Fruit fly (Drosophila melanogaster): ENCODE data around the gene CG15743.

CG15743 gene

DNA sequence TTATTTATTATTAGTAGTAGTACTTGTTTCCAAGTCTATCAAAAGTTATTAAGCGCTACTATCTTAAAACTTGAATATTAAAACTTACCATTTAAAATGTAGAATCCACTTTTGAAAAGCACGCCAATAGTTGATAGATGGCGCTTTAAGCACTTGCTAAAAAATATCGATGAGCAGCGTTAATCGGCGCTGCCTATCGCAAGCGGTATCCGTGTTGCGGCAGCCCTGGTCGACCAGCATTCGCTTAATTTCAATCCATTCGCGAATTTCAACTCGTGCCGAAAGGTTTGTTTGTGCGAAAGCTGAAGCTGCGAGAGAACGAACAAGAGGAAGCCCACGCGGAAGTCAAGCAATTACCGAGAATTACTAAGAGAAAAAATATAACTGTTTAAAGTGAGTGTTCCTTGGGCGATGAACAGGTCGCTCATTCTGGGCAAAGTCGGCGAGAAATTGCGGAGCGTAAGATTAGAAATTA lies 44.1 kb downstream of the CG15743 start, which contains the start of gene Prx2 (continued):
- TF ChIP-seq Hr51 (GFP tag; optimal IDR thresholded peaks at IDR 0.05) = no peak
- TF ChIP-seq mld (GFP tag; IDR thresholded peaks at IDR 0.05; ENCODE audit: partially characterized antibody) = peak; percentile 64; the same call in 2 of the 3 replicates
- TF ChIP-seq CG10209 (GFP tag; optimal IDR thresholded peaks at IDR 0.05) = no peak
- TF ChIP-seq CG17612 (GFP tag; IDR thresholded peaks at IDR 0.05) = no peak
- TF ChIP-seq Bdp1 (GFP tag; optimal IDR thresholded peaks at IDR 0.05) = no peak
- 0 out of 2 replicates have a peak, but pooled peaks have one; percentile 6 for TF ChIP-seq al (GFP tag; IDR thresholded peaks at IDR 0.05)
- peak; percentile 57 for TF ChIP-seq Ptx1 (GFP tag; IDR thresholded peaks at IDR 0.05)
- no peak for TF ChIP-seq HLH3B (GFP tag; IDR thresholded peaks at IDR 0.05)
- TF ChIP-seq lab (GFP tag; optimal IDR thresholded peaks at IDR 0.05) = peak; percentile 38
- no peak for TF ChIP-seq CG3281 (GFP tag; optimal IDR thresholded peaks at IDR 0.05)
- TF ChIP-seq CG7963 (GFP tag; IDR thresholded peaks at IDR 0.05; ENCODE audit: partially characterized antibody) = peak; percentile 68; the same call in 1 of the 3 replicates
- peak; percentile 55 for TF ChIP-seq Meics (GFP tag; optimal IDR thresholded peaks at IDR 0.05)
- peak; percentile 58; the same call in 1 of the 2 replicates for TF ChIP-seq sna (GFP tag; IDR thresholded peaks at IDR 0.05; ENCODE audit: partially characterized antibody)
- TF ChIP-seq pb (GFP tag; optimal IDR thresholded peaks at IDR 0.05) = no peak
- TF ChIP-seq CG9215 (GFP tag; IDR thresholded peaks at IDR 0.05) = 0 out of 2 replicates have a peak, but pooled peaks have one; percentile 7
- TF ChIP-seq hth (optimal IDR thresholded peaks at IDR 0.05) = no peak
- no peak for TF ChIP-seq bab2 (GFP tag; optimal IDR thresholded peaks at IDR 0.05)
- TF ChIP-seq CG6765 (GFP tag; optimal IDR thresholded peaks at IDR 0.05) = no peak
- no peak for TF ChIP-seq Blimp-1 (GFP tag; optimal IDR thresholded peaks at IDR 0.05)
- peak; percentile 14 for TF ChIP-seq CG12071 (GFP tag; optimal IDR thresholded peaks at IDR 0.05)
- TF ChIP-seq phol (tag; optimal IDR thresholded peaks at IDR 0.05) = peak; percentile 46
- TF ChIP-seq CrebB (tag; optimal IDR thresholded peaks at IDR 0.05) = no peak
- no peak for TF ChIP-seq ftz-f1 (GFP tag; optimal IDR thresholded peaks at IDR 0.05)
- no peak for TF ChIP-seq CG10565 (GFP tag; optimal IDR thresholded peaks at IDR 0.05)
- TF ChIP-seq Gug (GFP tag; IDR thresholded peaks at IDR 0.05) = peak; percentile 13; the same call in 1 of the 4 replicates
- TF ChIP-seq pan (optimal IDR thresholded peaks at IDR 0.05) = no peak
- no peak for TF ChIP-seq pan (GFP tag; optimal IDR thresholded peaks at IDR 0.05 in 1 of 2, IDR thresholded peaks at IDR 0.05 in 1 of 2)
- TF ChIP-seq NK7.1 (GFP tag; optimal IDR thresholded peaks at IDR 0.05) = no peak
- no peak for TF ChIP-seq fd96Cb (tag; optimal IDR thresholded peaks at IDR 0.05)
- TF ChIP-seq CG7928 (GFP tag; optimal IDR thresholded peaks at IDR 0.05) = peak; percentile 95
- no peak for TF ChIP-seq CG12769 (tag; optimal IDR thresholded peaks at IDR 0.05)
- no peak for TF ChIP-seq Sox100B (GFP tag; optimal IDR thresholded peaks at IDR 0.05)
- TF ChIP-seq crp (GFP tag; optimal IDR thresholded peaks at IDR 0.05) = no peak
- no peak for TF ChIP-seq corto (GFP tag; optimal IDR thresholded peaks at IDR 0.05)
- no peak for TF ChIP-seq CG32767 (GFP tag; IDR thresholded peaks at IDR 0.05)
- TF ChIP-seq CG2889 (GFP tag; IDR thresholded peaks at IDR 0.05) = no peak
- TF ChIP-seq HmgD (GFP tag; optimal IDR thresholded peaks at IDR 0.05) = peak; percentile 6
- TF ChIP-seq ssp (GFP tag; IDR thresholded peaks at IDR 0.05) = 0 out of 2 replicates have a peak, but pooled peaks have one; percentile 8
- TF ChIP-seq CG14965 (GFP tag; optimal IDR thresholded peaks at IDR 0.05; ENCODE audit: borderline replicate concordance) = no peak
- TF ChIP-seq Sry-δ (GFP tag; optimal IDR thresholded peaks at IDR 0.05) = peak; percentile 67
- no peak for TF ChIP-seq Chrac-16 (GFP tag; optimal IDR thresholded peaks at IDR 0.05)
- peak; percentile 71 for TF ChIP-seq vnd (GFP tag; IDR thresholded peaks at IDR 0.05; ENCODE audit: partially characterized antibody)
- TF ChIP-seq Jarid2 (GFP tag; optimal IDR thresholded peaks at IDR 0.05) = peak; percentile 60
- peak; percentile 6 for TF ChIP-seq NfI (GFP tag; optimal IDR thresholded peaks at IDR 0.05)
- no peak for TF ChIP-seq Atf-2 (GFP tag; optimal IDR thresholded peaks at IDR 0.05)
- no peak for TF ChIP-seq tll (GFP tag; optimal IDR thresholded peaks at IDR 0.05)
- peak; percentile 44 for TF ChIP-seq CG12659 (GFP tag; optimal IDR thresholded peaks at IDR 0.05)
- TF ChIP-seq lov (optimal IDR thresholded peaks at IDR 0.05) = no peak
- 0 out of 3 replicates have a peak, but pooled peaks have one; percentile 6 for TF ChIP-seq lov (GFP tag; IDR thresholded peaks at IDR 0.05)
- no peak for TF ChIP-seq CG12744 (GFP tag; optimal IDR thresholded peaks at IDR 0.05)

Measured in whole organism, embryonic.